Worm (Caenorhabditis elegans) whole organism, young adult: Measurements from ENCODE around the gene F19B6.3.
A peak's percentile ranks its signal among the peaks of the same experiment; 100 is the strongest.

ENCODE experiments used
- B0019.2 ChIP-seq: fragments of 200-800 bp; sonication (Bioruptor generic); conservative IDR thresholded peaks from 2 replicates; pipeline ENCODE4 v1.3.6; 2022; ENCODE audit warnings: missing genetic modification reagents, missing genetic modification characterization, missing compliant biosample characterization
- B0261.1 ChIP-seq: sonication (generic microtip); optimal IDR thresholded peaks from 2 replicates; lab custom pipeline; 2016; ENCODE audit warnings: mild to moderate bottlenecking, missing genetic modification characterization, moderate library complexity, missing compliant biosample characterization
- D2030.7 ChIP-seq: fragments of 200-800 bp; sonication (Bioruptor generic); IDR thresholded peaks from 2 replicates; pipeline ENCODE4 v1.3.6; 2022; ENCODE audit warnings: missing genetic modification reagents, missing genetic modification characterization, missing compliant biosample characterization
- F55B11.4 ChIP-seq: sonication (generic microtip); optimal IDR thresholded peaks from 2 replicates; lab custom pipeline; 2016; ENCODE audit warnings: missing compliant biosample characterization, missing genetic modification characterization, borderline replicate concordance; ENCODE audit not compliant: insufficient read depth
- F57A8.1 ChIP-seq: fragments of 200-800 bp; sonication (Bioruptor generic); optimal IDR thresholded peaks from 2 replicates; lab custom pipeline; 2018; ENCODE audit warnings: mild to moderate bottlenecking, missing genetic modification characterization, moderate library complexity, missing compliant biosample characterization
- K12H6.12 ChIP-seq: fragments of 200-800 bp; sonication (Bioruptor generic); optimal IDR thresholded peaks from 2 replicates; lab custom pipeline; 2018; ENCODE audit warnings: mild to moderate bottlenecking, missing genetic modification characterization, missing compliant biosample characterization
- T26A5.8 ChIP-seq: sonication (generic microtip); optimal IDR thresholded peaks from 2 replicates; lab custom pipeline; 2016; ENCODE audit warnings: missing genetic modification characterization, missing compliant biosample characterization
- Y53F4B.3 ChIP-seq: fragments of 200-800 bp; sonication (Bioruptor generic); IDR thresholded peaks from 2 replicates; pipeline ENCODE4 v1.3.6; 2022; ENCODE audit warnings: missing genetic modification reagents, missing genetic modification characterization, missing compliant biosample characterization
- attf-5 ChIP-seq: fragments of 200-800 bp; sonication (Bioruptor generic); optimal IDR thresholded peaks from 2 replicates; lab custom pipeline; 2018; ENCODE audit warnings: mild to moderate bottlenecking, missing genetic modification characterization, missing compliant biosample characterization
- cebp-1 ChIP-seq, 2 experiments: fragments of 200-800 bp in 1 of 2; sonication (Bioruptor generic) in 1 of 2; sonication (generic microtip) in 1 of 2; IDR thresholded peaks in 1 of 2; optimal IDR thresholded peaks in 1 of 2; 2 replicates each; pipeline versions ENCODE4 v1.3.6 to Lab custom; 2017 to 2022; ENCODE audit warnings: missing compliant biosample characterization in 2 of 2, missing genetic modification characterization in 2 of 2, mild to moderate bottlenecking in 1 of 2, missing genetic modification reagents in 1 of 2, moderate library complexity in 1 of 2
- cebp-2 ChIP-seq: fragments of 200-800 bp; sonication (Bioruptor generic); IDR thresholded peaks from 2 replicates; pipeline ENCODE4 v1.3.6; 2022; ENCODE audit warnings: missing genetic modification characterization, missing compliant biosample characterization
- dox-1 ChIP-seq: fragments of 200-800 bp; sonication (Bioruptor generic); IDR thresholded peaks from 2 replicates; pipeline ENCODE4 v1.3.6; 2022; ENCODE audit warnings: missing genetic modification reagents, missing genetic modification characterization, missing compliant biosample characterization
- efl-1 ChIP-seq: fragments of 150-350 bp; optimal IDR thresholded peaks from 2 replicates; lab custom pipeline; 2014; ENCODE audit warnings: missing biosample characterization, missing genetic modification reagents, missing genetic modification characterization
- egrh-3 ChIP-seq: fragments of 200-800 bp; sonication (Bioruptor generic); IDR thresholded peaks from 2 replicates; pipeline ENCODE4 v1.3.6; 2022; ENCODE audit warnings: missing genetic modification reagents, missing genetic modification characterization, missing compliant biosample characterization
- gei-17 ChIP-seq: fragments of 200-800 bp; sonication (Bioruptor generic); optimal IDR thresholded peaks from 2 replicates; lab custom pipeline; 2018; ENCODE audit warnings: mild to moderate bottlenecking, missing genetic modification characterization, missing compliant biosample characterization
- him-1 ChIP-seq: sonication (generic microtip); optimal IDR thresholded peaks from 2 replicates; lab custom pipeline; 2016; ENCODE audit warnings: missing genotype, missing genetic modification reagents, missing genetic modification characterization, missing compliant biosample characterization
- hlh-12 ChIP-seq: sonication (generic microtip); optimal IDR thresholded peaks from 2 replicates; lab custom pipeline; 2016; ENCODE audit warnings: missing genetic modification characterization, missing compliant biosample characterization
- hmg-1.2 ChIP-seq: fragments of 200-800 bp; sonication (Bioruptor generic); IDR thresholded peaks from 2 replicates; pipeline ENCODE4 v1.3.6; 2022; ENCODE audit warnings: missing genetic modification reagents, missing genetic modification characterization, missing compliant biosample characterization
- lin-35 ChIP-seq, 3 experiments: fragments of 150-350 bp in 2 of 3; sonication (generic microtip) in 1 of 3; optimal IDR thresholded peaks; 2 replicates each; lab custom pipeline; 2014 to 2018; ENCODE audit warnings: missing biosample characterization in 3 of 3, missing genetic modification characterization in 3 of 3, missing genetic modification reagents in 3 of 3
- lin-54 ChIP-seq: fragments of 200-800 bp; sonication (Bioruptor generic); optimal IDR thresholded peaks from 2 replicates; lab custom pipeline; 2018; ENCODE audit warnings: mild to moderate bottlenecking, missing genetic modification characterization, missing compliant biosample characterization
- lsl-1 ChIP-seq: fragments of 200-800 bp; sonication (Bioruptor generic); optimal IDR thresholded peaks from 2 replicates; lab custom pipeline; 2018; ENCODE audit warnings: mild to moderate bottlenecking, missing genetic modification characterization, moderate library complexity, missing compliant biosample characterization
- madf-6 ChIP-seq: fragments of 200-800 bp; sonication (Bioruptor generic); IDR thresholded peaks from 2 replicates; pipeline ENCODE4 v1.3.6; 2022; ENCODE audit warnings: missing genetic modification reagents, missing genetic modification characterization, missing compliant biosample characterization
- nfyb-1 ChIP-seq: fragments of 200-800 bp; sonication (Bioruptor generic); IDR thresholded peaks from 2 replicates; pipeline ENCODE4 v1.3.6; 2022; ENCODE audit warnings: missing genetic modification reagents, missing genetic modification characterization, missing compliant biosample characterization
- nhr-120 ChIP-seq: fragments of 200-800 bp; sonication (Bioruptor generic); IDR thresholded peaks from 2 replicates; pipeline ENCODE4 v1.3.6; 2022; ENCODE audit warnings: missing genetic modification characterization, missing compliant biosample characterization
- nhr-80 ChIP-seq: sonication (generic microtip); optimal IDR thresholded peaks from 2 replicates; lab custom pipeline; 2016; ENCODE audit warnings: missing genetic modification characterization, missing compliant biosample characterization
- snpc-1.1 ChIP-seq: sonication (generic microtip); optimal IDR thresholded peaks from 2 replicates; lab custom pipeline; 2017; ENCODE audit warnings: missing genetic modification characterization, mild to moderate bottlenecking, missing compliant biosample characterization, antibody characterized with exemption, moderate library complexity, missing genotype, missing genetic modification reagents; ENCODE audit not compliant: insufficient read depth
- somi-1 ChIP-seq: fragments of 200-800 bp; sonication (Bioruptor generic); optimal IDR thresholded peaks from 2 replicates; lab custom pipeline; 2018; ENCODE audit warnings: mild to moderate bottlenecking, missing genetic modification characterization, missing compliant biosample characterization
- tbp1 ChIP-seq: fragments of 200-800 bp; sonication (Bioruptor generic); optimal IDR thresholded peaks from 2 replicates; lab custom pipeline; 2018; ENCODE audit warnings: mild to moderate bottlenecking, missing genetic modification characterization, missing compliant biosample characterization
- tbx-9 ChIP-seq: sonication (generic microtip); optimal IDR thresholded peaks from 2 replicates; lab custom pipeline; 2016; ENCODE audit warnings: borderline replicate concordance, missing genetic modification characterization, inconsistent platforms, missing compliant biosample characterization
- unc-130 ChIP-seq: sonication (generic microtip); optimal IDR thresholded peaks from 2 replicates; lab custom pipeline; 2016; ENCODE audit warnings: missing genetic modification reagents, missing genetic modification characterization, missing compliant biosample characterization
- unc-62 ChIP-seq: fragments of 150-350 bp; optimal IDR thresholded peaks from 2 replicates; lab custom pipeline; 2014; ENCODE audit warnings: missing biosample characterization, missing genetic modification reagents, missing genetic modification characterization
- zfh-2 ChIP-seq: fragments of 200-800 bp; sonication (Bioruptor generic); conservative IDR thresholded peaks from 2 replicates; pipeline ENCODE4 v1.3.6; 2022; ENCODE audit warnings: missing genetic modification reagents, missing genetic modification characterization, missing compliant biosample characterization
- ztf-18 ChIP-seq: sonication (generic microtip); optimal IDR thresholded peaks from 2 replicates; lab custom pipeline; 2016; ENCODE audit warnings: missing genotype, mild to moderate bottlenecking, missing genetic modification characterization, missing compliant biosample characterization
- ztf-22 ChIP-seq: fragments of 200-800 bp; sonication (Bioruptor generic); optimal IDR thresholded peaks from 2 replicates; lab custom pipeline; 2018; ENCODE audit warnings: mild to moderate bottlenecking, missing genetic modification characterization, moderate library complexity, missing compliant biosample characterization
- ztf-26 ChIP-seq: sonication (generic microtip); optimal IDR thresholded peaks from 2 replicates; lab custom pipeline; 2017; ENCODE audit warnings: missing genetic modification characterization, missing compliant biosample characterization
- ztf-6 ChIP-seq: fragments of 200-800 bp; sonication (Bioruptor generic); IDR thresholded peaks from 2 replicates; pipeline ENCODE4 v1.3.6; 2022; ENCODE audit warnings: missing genetic modification reagents, missing genetic modification characterization, missing compliant biosample characterization

F19B6.3 gene

DNA sequence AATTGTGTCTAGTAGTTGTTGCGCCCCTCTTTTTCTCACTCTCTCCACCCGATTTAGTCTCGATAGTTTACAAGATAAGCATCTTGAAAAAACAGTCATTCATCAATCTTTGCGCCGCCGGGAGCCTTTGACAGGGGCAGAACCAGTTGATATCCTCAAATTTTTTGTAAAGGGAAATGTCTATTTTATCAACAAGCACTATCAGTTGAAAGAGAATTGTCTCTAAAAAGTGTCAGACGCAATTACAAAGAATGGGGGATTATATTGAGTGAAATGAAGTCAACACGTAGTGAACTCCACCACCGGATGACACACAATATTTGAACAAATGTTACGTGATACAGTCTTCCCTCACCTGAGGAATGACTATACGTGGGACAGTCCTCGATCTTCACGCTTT, 7.1 kb downstream of the F19B6.3 start:
- no peak for TF ChIP-seq ztf-22
- no peak for TF ChIP-seq hlh-12 (tag; lab: Kevin White, UChicago)
- no peak for TF ChIP-seq ztf-18
- no peak for TF ChIP-seq cebp-2 (GFP tag; lab: Robert Waterston, UW)
- no peak for TF ChIP-seq gei-17 (GFP tag; lab: Kevin White, UChicago)
- TF ChIP-seq madf-6: 0 out of 2 replicates have a peak, but pooled peaks have one; percentile 1
- TF ChIP-seq ztf-6: no peak
- TF ChIP-seq ztf-26 (tag; lab: Kevin White, UChicago): no peak
- TF ChIP-seq T26A5.8: no peak
- TF ChIP-seq hmg-1.2 (GFP tag; lab: Robert Waterston, UW): 0 out of 2 replicates have a peak, but pooled peaks have one; percentile 4
- TF ChIP-seq him-1 (tag; lab: Kevin White, UChicago): no peak
- no peak for TF ChIP-seq egrh-3 (GFP tag; lab: Robert Waterston, UW)
- TF ChIP-seq Y53F4B.3: no peak
- no peak for TF ChIP-seq zfh-2
- no peak for TF ChIP-seq nfyb-1 (GFP tag; lab: Robert Waterston, UW)
- no peak for TF ChIP-seq unc-62 (GFP tag; lab: Kevin White, UChicago)
- TF ChIP-seq tbx-9 (tag; lab: Kevin White, UChicago): no peak
- no peak for TF ChIP-seq tbp1 (GFP tag; lab: Kevin White, UChicago)
- TF ChIP-seq snpc-1.1 (tag; lab: Kevin White, UChicago): no peak
- TF ChIP-seq lsl-1 (GFP tag; lab: Kevin White, UChicago): no peak
- no peak for TF ChIP-seq K12H6.12 (tag; lab: Kevin White, UChicago)
- TF ChIP-seq unc-130 (GFP tag; lab: Kevin White, UChicago): no peak
- TF ChIP-seq somi-1: no peak
- peak; percentile 73 for TF ChIP-seq nhr-80 (tag; lab: Kevin White, UChicago)
- peak; percentile 29; the same call in 1 of the 2 replicates for TF ChIP-seq dox-1

DNA sequence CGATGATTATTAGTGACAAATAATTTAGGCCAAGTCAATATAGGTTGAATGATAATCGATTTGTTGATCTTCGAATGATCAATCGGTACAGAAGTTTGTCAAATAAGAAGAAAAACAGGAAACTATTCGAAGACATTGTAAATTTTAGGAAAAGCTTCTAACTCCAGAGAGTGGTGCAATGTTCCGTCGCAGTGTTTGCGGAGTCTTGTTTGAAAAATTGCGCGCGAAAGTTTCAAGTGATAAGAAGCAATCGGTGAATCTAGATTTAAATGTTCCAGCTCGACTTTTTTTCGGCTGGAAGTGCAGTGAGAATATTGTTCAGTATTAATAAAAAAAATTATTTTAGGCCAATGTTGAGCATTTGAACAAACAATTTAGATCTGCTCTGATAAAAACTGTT, 7.7 kb downstream of the F19B6.3 start:
- TF ChIP-seq B0019.2 (GFP tag; lab: Robert Waterston, UW): 0 out of 2 replicates have a peak, but pooled peaks have one; percentile 18
- TF ChIP-seq efl-1 (GFP tag; lab: Kevin White, UChicago): peak; percentile 37
- TF ChIP-seq nhr-120 (GFP tag; lab: Robert Waterston, UW): no peak
- TF ChIP-seq F55B11.4 (tag; lab: Kevin White, UChicago): no peak
- peak; percentile 26 for TF ChIP-seq lin-54 (GFP tag; lab: Kevin White, UChicago)
- TF ChIP-seq lin-35 (GFP tag; optimal IDR thresholded peaks at IDR 0.05; lab: Kevin White, UChicago): peak in 1 of 3 experiments; percentile 25

DNA sequence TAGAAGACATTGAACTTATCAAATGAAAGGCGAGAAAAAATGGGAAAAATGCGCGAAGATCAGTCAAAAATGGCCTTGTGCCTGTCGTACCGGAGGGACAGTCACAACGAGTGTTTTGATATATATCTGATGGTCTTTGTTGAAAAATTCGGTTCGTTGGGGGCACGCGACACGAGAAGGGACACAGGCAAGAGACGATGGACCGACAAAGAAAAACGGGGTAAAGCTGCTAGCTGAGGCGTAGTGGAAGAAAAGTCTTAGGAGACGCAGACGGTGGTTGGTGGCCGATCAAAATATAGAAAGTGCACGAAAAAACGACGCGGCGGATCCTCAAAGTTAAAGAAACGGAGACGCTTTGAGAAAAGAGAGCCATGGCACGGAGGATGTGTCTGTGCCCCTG, 8.2 kb downstream of the F19B6.3 start:
- TF ChIP-seq cebp-2 (GFP tag; lab: Robert Waterston, UW) (peak; percentile 80; the same call in 1 of the 2 replicates), F57A8.1 (GFP tag; lab: Kevin White, UChicago) (no peak), D2030.7 (GFP tag; lab: Robert Waterston, UW) (0 out of 2 replicates have a peak, but pooled peaks have one; percentile 22), hmg-1.2 (GFP tag; lab: Robert Waterston, UW) (peak; percentile 18; the same call in 1 of the 2 replicates), nfyb-1 (GFP tag; lab: Robert Waterston, UW) (0 out of 2 replicates have a peak, but pooled peaks have one; percentile 29), zfh-2 (peak; percentile 74), attf-5 (GFP tag; lab: Kevin White, UChicago) (peak; percentile 10), nhr-80 (tag; lab: Kevin White, UChicago) (peak; percentile 25), B0261.1 (tag; lab: Kevin White, UChicago) (no peak), cebp-1 (GFP tag; IDR thresholded peaks at IDR 0.05; lab: Robert Waterston, UW) (no peak), cebp-1 (tag; optimal IDR thresholded peaks at IDR 0.05; lab: Kevin White, UChicago) (peak; percentile 41)
